Worm (Caenorhabditis elegans) whole organism, young adult: ENCODE data around the gene F08H9.4.

Experiments used
- B0019.2 ChIP-seq: fragments of 200-800 bp; sonication (Bioruptor generic); conservative IDR thresholded peaks from 2 replicates; pipeline ENCODE4 v1.3.6; 2022; ENCODE audit warnings: missing genetic modification reagents, missing genetic modification characterization, missing compliant biosample characterization
- C06A6.2 ChIP-seq: fragments of 200-800 bp; sonication (Bioruptor generic); conservative IDR thresholded peaks from 2 replicates; pipeline ENCODE4 v1.3.6; 2022; ENCODE audit warnings: missing genetic modification characterization, missing compliant biosample characterization
- F22D6.2 ChIP-seq: sonication (generic microtip); optimal IDR thresholded peaks from 2 replicates; lab custom pipeline; 2016; ENCODE audit warnings: mild to moderate bottlenecking, missing genetic modification characterization, missing compliant biosample characterization
- F57A8.1 ChIP-seq: fragments of 200-800 bp; sonication (Bioruptor generic); optimal IDR thresholded peaks from 2 replicates; lab custom pipeline; 2018; ENCODE audit warnings: mild to moderate bottlenecking, missing genetic modification characterization, moderate library complexity, missing compliant biosample characterization
- F57C9.4 ChIP-seq: sonication (generic microtip); optimal IDR thresholded peaks from 2 replicates; lab custom pipeline; 2017; ENCODE audit warnings: mild to moderate bottlenecking, missing genetic modification characterization, missing compliant biosample characterization
- aptf-2 ChIP-seq: fragments of 200-800 bp; sonication (Bioruptor generic); conservative IDR thresholded peaks from 2 replicates; pipeline ENCODE4 v1.3.6; 2022; ENCODE audit warnings: missing genetic modification reagents, missing genetic modification characterization, missing compliant biosample characterization
- ccch-3 ChIP-seq: fragments of 200-800 bp; sonication (Bioruptor generic); optimal IDR thresholded peaks from 2 replicates; lab custom pipeline; 2018; ENCODE audit warnings: mild to moderate bottlenecking, missing genetic modification characterization, missing compliant biosample characterization
- ceh-100 ChIP-seq: fragments of 200-800 bp; sonication (Bioruptor generic); IDR thresholded peaks from 2 replicates; pipeline ENCODE4 v1.3.6; 2022; ENCODE audit warnings: missing genetic modification reagents, missing genetic modification characterization, missing compliant biosample characterization
- ceh-91 ChIP-seq: fragments of 200-800 bp; sonication (Bioruptor generic); IDR thresholded peaks from 2 replicates; pipeline ENCODE4 v1.3.6; 2022; ENCODE audit warnings: missing genetic modification reagents, missing genetic modification characterization, missing compliant biosample characterization
- egl-44 ChIP-seq: fragments of 200-800 bp; sonication (Bioruptor generic); IDR thresholded peaks from 2 replicates; pipeline ENCODE4 v1.3.6; 2022; ENCODE audit warnings: missing genetic modification reagents, missing genetic modification characterization, missing compliant biosample characterization
- egrh-3 ChIP-seq: fragments of 200-800 bp; sonication (Bioruptor generic); IDR thresholded peaks from 2 replicates; pipeline ENCODE4 v1.3.6; 2022; ENCODE audit warnings: missing genetic modification reagents, missing genetic modification characterization, missing compliant biosample characterization
- ekl-4 ChIP-seq: fragments of 200-800 bp; sonication (Bioruptor generic); IDR thresholded peaks from 2 replicates; pipeline ENCODE4 v1.3.6; 2022; ENCODE audit warnings: missing genetic modification reagents, missing genetic modification characterization, missing compliant biosample characterization
- gei-17 ChIP-seq: fragments of 200-800 bp; sonication (Bioruptor generic); optimal IDR thresholded peaks from 2 replicates; lab custom pipeline; 2018; ENCODE audit warnings: mild to moderate bottlenecking, missing genetic modification characterization, missing compliant biosample characterization
- him-1 ChIP-seq: sonication (generic microtip); optimal IDR thresholded peaks from 2 replicates; lab custom pipeline; 2016; ENCODE audit warnings: missing genotype, missing genetic modification reagents, missing genetic modification characterization, missing compliant biosample characterization
- hsf-1 ChIP-seq: fragments of 200-800 bp; sonication (Bioruptor generic); IDR thresholded peaks from 2 replicates; pipeline ENCODE4 v1.3.6; 2022; ENCODE audit warnings: missing genetic modification reagents, missing genetic modification characterization, missing compliant biosample characterization
- lir-1 ChIP-seq: fragments of 200-800 bp; sonication (Bioruptor generic); conservative IDR thresholded peaks from 2 replicates; pipeline ENCODE4 v1.3.6; 2022; ENCODE audit warnings: missing genetic modification reagents, missing genetic modification characterization, missing compliant biosample characterization
- nfya-2 ChIP-seq: fragments of 200-800 bp; sonication (Bioruptor generic); IDR thresholded peaks from 2 replicates; pipeline ENCODE4 v1.3.6; 2022; ENCODE audit warnings: missing genetic modification reagents, missing genetic modification characterization, missing compliant biosample characterization
- nfyb-1 ChIP-seq: fragments of 200-800 bp; sonication (Bioruptor generic); IDR thresholded peaks from 2 replicates; pipeline ENCODE4 v1.3.6; 2022; ENCODE audit warnings: missing genetic modification reagents, missing genetic modification characterization, missing compliant biosample characterization
- nhr-179 ChIP-seq: sonication (generic microtip); optimal IDR thresholded peaks from 2 replicates; lab custom pipeline; 2016; ENCODE audit warnings: mild to moderate bottlenecking, missing genetic modification characterization, missing compliant biosample characterization
- nhr-80 ChIP-seq: sonication (generic microtip); optimal IDR thresholded peaks from 2 replicates; lab custom pipeline; 2016; ENCODE audit warnings: missing genetic modification characterization, missing compliant biosample characterization
- pbrm-1 ChIP-seq: fragments of 200-800 bp; sonication (Bioruptor generic); IDR thresholded peaks from 2 replicates; pipeline ENCODE4 v1.3.6; 2022; ENCODE audit warnings: missing genetic modification reagents, missing genetic modification characterization, missing compliant biosample characterization
- sea-2 ChIP-seq: fragments of 200-800 bp; sonication (Bioruptor generic); IDR thresholded peaks from 2 replicates; pipeline ENCODE4 v1.3.6; 2022; ENCODE audit warnings: missing genetic modification characterization, missing compliant biosample characterization
- snpc-1.1 ChIP-seq: sonication (generic microtip); optimal IDR thresholded peaks from 2 replicates; lab custom pipeline; 2017; ENCODE audit warnings: missing genetic modification characterization, mild to moderate bottlenecking, missing compliant biosample characterization, antibody characterized with exemption, moderate library complexity, missing genotype, missing genetic modification reagents; ENCODE audit not compliant: insufficient read depth
- sptf-2 ChIP-seq: fragments of 200-800 bp; sonication (Bioruptor generic); optimal IDR thresholded peaks from 2 replicates; lab custom pipeline; 2018; ENCODE audit warnings: mild to moderate bottlenecking, missing genetic modification characterization, missing compliant biosample characterization
- tbp1 ChIP-seq: fragments of 200-800 bp; sonication (Bioruptor generic); optimal IDR thresholded peaks from 2 replicates; lab custom pipeline; 2018; ENCODE audit warnings: mild to moderate bottlenecking, missing genetic modification characterization, missing compliant biosample characterization
- xnd-1 ChIP-seq: sonication (generic microtip); optimal IDR thresholded peaks from 2 replicates; lab custom pipeline; 2016; ENCODE audit warnings: missing genotype, missing genetic modification reagents, missing genetic modification characterization, missing compliant biosample characterization
- ztf-28 ChIP-seq: fragments of 200-800 bp; sonication (Bioruptor generic); IDR thresholded peaks from 2 replicates; pipeline ENCODE4 v1.3.6; 2022; ENCODE audit warnings: missing genetic modification reagents, missing genetic modification characterization, missing compliant biosample characterization

F08H9.4 gene

DNA sequence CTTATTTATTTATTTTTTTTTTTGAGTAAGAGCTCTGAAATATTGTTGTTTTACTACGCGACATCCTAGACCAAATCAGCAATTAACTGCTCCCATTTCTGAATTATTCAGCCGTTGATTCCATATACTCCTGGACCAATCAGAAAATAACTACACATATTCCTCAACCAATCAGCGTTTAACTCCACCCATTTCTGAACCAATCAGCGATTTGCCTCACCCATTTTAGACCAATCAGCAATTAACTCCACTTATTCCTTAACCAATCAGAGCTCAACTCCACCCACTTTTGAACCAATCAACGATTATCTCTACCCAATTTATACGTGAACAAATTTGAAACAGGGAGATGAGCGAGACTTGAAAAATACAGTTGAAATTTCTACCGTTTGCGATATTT is 29.4 kb upstream of the F08H9.4 start (continued):
- no peak for TF ChIP-seq sea-2 (GFP tag; lab: Robert Waterston, UW)
- TF ChIP-seq nfya-2 (GFP tag; lab: Robert Waterston, UW), result no peak
- TF ChIP-seq aptf-2 (GFP tag; lab: Robert Waterston, UW), result no peak
- no peak for TF ChIP-seq sptf-2 (GFP tag; lab: Kevin White, UChicago)
- TF ChIP-seq snpc-1.1 (tag; lab: Kevin White, UChicago), result no peak
- TF ChIP-seq egl-44 (GFP tag; lab: Robert Waterston, UW), result no peak

DNA sequence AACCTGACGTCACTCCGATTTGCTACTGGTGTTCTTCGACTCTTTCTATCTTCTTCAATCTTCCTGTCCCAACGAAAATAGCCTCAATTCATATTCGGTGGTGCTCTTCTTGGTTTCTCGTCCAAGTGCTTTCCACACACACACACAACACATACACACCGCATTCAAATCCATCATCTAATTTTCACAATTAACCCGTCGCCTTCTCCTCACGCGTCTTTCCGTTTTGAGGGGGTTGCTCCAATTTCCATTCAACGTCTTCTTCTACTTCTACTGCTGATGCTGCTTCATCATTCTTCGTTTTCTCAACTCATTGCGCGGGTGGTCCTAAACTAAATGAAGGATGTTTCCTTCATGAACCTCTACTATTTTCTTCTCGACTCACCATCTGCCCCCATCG is 26.9 kb upstream of the F08H9.4 start:
- TF ChIP-seq pbrm-1 (GFP tag; lab: Robert Waterston, UW) (no peak), tbp1 (no peak), nfyb-1 (GFP tag; lab: Robert Waterston, UW) (no peak), F57A8.1 (GFP tag; lab: Kevin White, UChicago) (no peak), ceh-100 (GFP tag; lab: Robert Waterston, UW) (no peak), hsf-1 (GFP tag; lab: Robert Waterston, UW) (no peak)

- TF ChIP-seq ztf-28, result no peak
- no peak for TF ChIP-seq xnd-1
- no peak for TF ChIP-seq nhr-179 (tag; lab: Kevin White, UChicago)
- TF ChIP-seq sea-2 (GFP tag; lab: Robert Waterston, UW), result no peak
Measured at ce11 chrV:14484582-14484981, 20.4 kb upstream of the F08H9.4 start, which contains the start of gene R02D5.4. Gene R02D5.4 (minus strand): TSS chrV:14484682.

- TF ChIP-seq nhr-80 (tag; lab: Kevin White, UChicago) (peak; percentile 58), ceh-91 (GFP tag; lab: Robert Waterston, UW) (no peak), him-1 (tag; lab: Kevin White, UChicago) (no peak), gei-17 (GFP tag; lab: Kevin White, UChicago) (no peak)
- TF ChIP-seq, all 124 proteins: peak for 1
Measured at ce11 chrV:14482728-14483210, 18.5 kb upstream of the F08H9.4 start, which contains the start of gene R02D5.3. Gene R02D5.3 (plus strand): TSS chrV:14483160.

- no peak for TF ChIP-seq lir-1 (GFP tag; lab: Robert Waterston, UW)
- no peak for TF ChIP-seq tbp1
- TF ChIP-seq nfyb-1 (GFP tag; lab: Robert Waterston, UW), result no peak
- TF ChIP-seq ccch-3 (GFP tag; lab: Kevin White, UChicago), result no peak
- TF ChIP-seq aptf-2 (GFP tag; lab: Robert Waterston, UW), result no peak
- no peak for TF ChIP-seq ekl-4 (GFP tag; lab: Robert Waterston, UW)
- no peak for TF ChIP-seq F57C9.4 (tag; lab: Kevin White, UChicago)
- TF ChIP-seq nfya-2 (GFP tag; lab: Robert Waterston, UW), result no peak
- TF ChIP-seq ceh-100 (GFP tag; lab: Robert Waterston, UW), result no peak
- TF ChIP-seq pbrm-1 (GFP tag; lab: Robert Waterston, UW), result no peak
- no peak for TF ChIP-seq F22D6.2 (tag; lab: Kevin White, UChicago)
- no peak for TF ChIP-seq C06A6.2 (GFP tag; lab: Robert Waterston, UW)
Measured at ce11 chrV:14481987-14482386, 17.8 kb upstream of the F08H9.4 start, which contains the start of gene R02D5.10. Gene R02D5.10 (plus strand): TSS chrV:14482287.

DNA sequence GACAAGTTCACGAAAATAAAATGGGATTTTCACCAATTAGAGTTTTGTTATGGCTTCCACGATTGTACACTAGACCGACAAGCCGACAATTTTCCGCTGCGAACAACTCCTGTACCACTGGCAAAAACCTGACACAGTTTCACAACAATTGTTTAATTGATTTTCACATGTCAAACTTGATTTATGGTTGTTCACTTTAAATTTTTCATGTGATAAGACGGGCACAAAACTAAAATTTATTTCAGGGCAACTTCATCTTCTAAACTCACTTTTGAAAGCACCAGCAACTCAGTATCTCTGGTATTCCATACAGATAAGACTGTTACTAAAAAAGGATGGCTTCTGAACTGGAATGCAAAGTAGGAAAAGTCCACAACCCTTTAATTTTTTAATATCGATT is 17.2 kb upstream of the F08H9.4 start, which contains the start of gene R02D5.7:
Gene R02D5.7 (minus strand): TSS at position 101 of the 400 bp plus-strand sequence.
- TF ChIP-seq nhr-80 (tag; lab: Kevin White, UChicago) (peak; percentile 20), B0019.2 (GFP tag; lab: Robert Waterston, UW) (no peak)
- TF ChIP-seq, all 124 proteins: peak for 1

- TF ChIP-seq B0019.2 (GFP tag; lab: Robert Waterston, UW) (no peak), egrh-3 (peak; percentile 51; the same call in 1 of the 2 replicates)
Measured at ce11 chrV:14480533-14480932, 16.3 kb upstream of the F08H9.4 start.
